Worm (Caenorhabditis elegans): ENCODE results near the gene F53C11.5.

- TF ChIP-seq W03F9.2 (tag; optimal IDR thresholded peaks at IDR 0.05) (no peak), dao-5 (tag; optimal IDR thresholded peaks at IDR 0.05) (no peak), him-1 (tag; optimal IDR thresholded peaks at IDR 0.05) (no peak)
Observed at ce11 chrV:13837173-13837572, 49.8 kb downstream of the F53C11.5 start, which contains the start of gene srx-128.

Measured in whole organism, L4/young adult.